Worm (Caenorhabditis elegans) whole organism, midembryonic: Measurements from ENCODE around the gene K01D12.9.

Source experiments
- T22C8.4 ChIP-seq: fragments of 200-800 bp; sonication (Bioruptor generic); IDR thresholded peaks from 2 replicates; pipeline ENCODE4 v1.3.6; 2022; ENCODE audit warnings: missing genetic modification characterization, missing compliant biosample characterization
- cog-1 ChIP-seq: sonication (generic microtip); optimal IDR thresholded peaks from 2 replicates; lab custom pipeline; 2016; ENCODE audit warnings: missing genetic modification characterization, missing compliant biosample characterization
- flt-1 ChIP-seq: fragments of 200-800 bp; sonication (Bioruptor generic); IDR thresholded peaks from 2 replicates; pipeline ENCODE4 v1.3.6; 2022; ENCODE audit warnings: missing genetic modification characterization, missing compliant biosample characterization
- klf-2 ChIP-seq: fragments of 200-800 bp; sonication (Bioruptor generic); conservative IDR thresholded peaks from 2 replicates; pipeline ENCODE4 v1.3.6; 2022; ENCODE audit warnings: missing genetic modification reagents, missing genetic modification characterization, missing compliant biosample characterization
- med-1 ChIP-seq: sonication (generic microtip); optimal IDR thresholded peaks from 2 replicates; lab custom pipeline; 2017; ENCODE audit warnings: missing genetic modification characterization, mild to moderate bottlenecking, missing compliant biosample characterization, antibody characterized with exemption, missing genetic modification reagents; ENCODE audit not compliant: insufficient read depth
- ref-1 ChIP-seq: fragments of 200-800 bp; sonication (Bioruptor generic); conservative IDR thresholded peaks from 2 replicates; pipeline ENCODE4 v1.3.6; 2022; ENCODE audit warnings: missing genetic modification reagents, missing genetic modification characterization, missing compliant biosample characterization
- tab-1 ChIP-seq: fragments of 200-800 bp; sonication (Bioruptor generic); IDR thresholded peaks from 2 replicates; pipeline ENCODE4 v1.3.6; 2022; ENCODE audit warnings: missing genetic modification characterization, missing compliant biosample characterization
- ztf-23 ChIP-seq: fragments of 200-800 bp; sonication (Bioruptor generic); IDR thresholded peaks from 2 replicates; pipeline ENCODE4 v1.3.6; 2022; ENCODE audit warnings: missing genetic modification reagents, missing genetic modification characterization, missing compliant biosample characterization
- ztf-29 ChIP-seq: fragments of 200-800 bp; sonication (Bioruptor generic); IDR thresholded peaks from 2 replicates; pipeline ENCODE4 v1.3.6; 2022; ENCODE audit warnings: missing genetic modification reagents, missing genetic modification characterization, missing compliant biosample characterization

Gene K01D12.9

ce11 chrV:12404544-12404943 is at the start of gene K01D12.9:
TSS of gene K01D12.9 (minus strand) at chrV:12404644.
- TF ChIP-seq cog-1, result no peak

ce11 chrV:12450441-12450840 is 46.0 kb upstream of the K01D12.9 start, which contains the start of gene F28C1.1:
TSS of gene F28C1.1 (plus strand) at chrV:12450805.
- no peak for TF ChIP-seq med-1 (GFP tag; lab: Kevin White, UChicago)
- TF ChIP-seq tab-1 (GFP tag; lab: Robert Waterston, UW), result no peak
- no peak for TF ChIP-seq ztf-29 (GFP tag; lab: Robert Waterston, UW)
- no peak for TF ChIP-seq ztf-23 (GFP tag; lab: Robert Waterston, UW)
- no peak for TF ChIP-seq klf-2
- TF ChIP-seq cog-1, result no peak
- no peak for TF ChIP-seq flt-1 (GFP tag; lab: Robert Waterston, UW)
- no peak for TF ChIP-seq ref-1 (GFP tag; lab: Robert Waterston, UW)
- TF ChIP-seq T22C8.4 (GFP tag; lab: Robert Waterston, UW), result no peak

ce11 chrV:12449902-12450301 is 45.5 kb upstream of the K01D12.9 start, which contains the start of gene C54D10.10:
TSS of gene C54D10.10 (minus strand) at chrV:12450002.
- TF ChIP-seq ztf-29 (GFP tag; lab: Robert Waterston, UW), result no peak
- no peak for TF ChIP-seq med-1 (GFP tag; lab: Kevin White, UChicago)
- TF ChIP-seq tab-1 (GFP tag; lab: Robert Waterston, UW), result no peak
- no peak for TF ChIP-seq ref-1 (GFP tag; lab: Robert Waterston, UW)
- TF ChIP-seq flt-1 (GFP tag; lab: Robert Waterston, UW), result no peak

- TF ChIP-seq tab-1 (GFP tag; lab: Robert Waterston, UW), result no peak
- no peak for TF ChIP-seq ztf-23 (GFP tag; lab: Robert Waterston, UW)
- no peak for TF ChIP-seq ztf-29 (GFP tag; lab: Robert Waterston, UW)
- TF ChIP-seq klf-2, result no peak
- TF ChIP-seq flt-1 (GFP tag; lab: Robert Waterston, UW), result no peak
- TF ChIP-seq cog-1, result no peak
- TF ChIP-seq med-1 (GFP tag; lab: Kevin White, UChicago), result no peak
- TF ChIP-seq ref-1 (GFP tag; lab: Robert Waterston, UW), result no peak
- TF ChIP-seq T22C8.4 (GFP tag; lab: Robert Waterston, UW), result no peak
Measured at ce11 chrV:12446895-12447294, 42.5 kb upstream of the K01D12.9 start, which contains the start of the genes pals-38 and C54D10.9. TSS of gene pals-38 (minus strand) at chrV:12446995. TSS of gene C54D10.9 (plus strand) at chrV:12447153.

ce11 chrV:12443754-12444153 is 39.3 kb upstream of the K01D12.9 start, which contains the start of gene pals-39:
TSS of gene pals-39 (minus strand) at chrV:12443854.
- TF ChIP-seq ztf-29 (GFP tag; lab: Robert Waterston, UW) (no peak), ztf-23 (GFP tag; lab: Robert Waterston, UW) (no peak), klf-2 (no peak), med-1 (GFP tag; lab: Kevin White, UChicago) (no peak), tab-1 (GFP tag; lab: Robert Waterston, UW) (no peak), flt-1 (GFP tag; lab: Robert Waterston, UW) (no peak), T22C8.4 (GFP tag; lab: Robert Waterston, UW) (no peak), ref-1 (GFP tag; lab: Robert Waterston, UW) (no peak), cog-1 (no peak)

ce11 chrV:12441420-12441819 is 37.0 kb upstream of the K01D12.9 start, which contains the start of gene pals-37:
TSS of gene pals-37 (minus strand) at chrV:12441520.
- no peak for TF ChIP-seq flt-1 (GFP tag; lab: Robert Waterston, UW)
- TF ChIP-seq ztf-29 (GFP tag; lab: Robert Waterston, UW), result no peak
- no peak for TF ChIP-seq ref-1 (GFP tag; lab: Robert Waterston, UW)
- no peak for TF ChIP-seq med-1 (GFP tag; lab: Kevin White, UChicago)

ce11 chrV:12433717-12434116 is 29.3 kb upstream of the K01D12.9 start, which contains the start of gene srh-25:
TSS of gene srh-25 (minus strand) at chrV:12433817.
- TF ChIP-seq ref-1 (GFP tag; lab: Robert Waterston, UW) (no peak), ztf-29 (GFP tag; lab: Robert Waterston, UW) (no peak), flt-1 (GFP tag; lab: Robert Waterston, UW) (no peak), klf-2 (no peak), T22C8.4 (GFP tag; lab: Robert Waterston, UW) (no peak), med-1 (GFP tag; lab: Kevin White, UChicago) (no peak), ztf-23 (GFP tag; lab: Robert Waterston, UW) (no peak)

- TF ChIP-seq ztf-29 (GFP tag; lab: Robert Waterston, UW) (no peak), cog-1 (no peak)
Measured at ce11 chrV:12433105-12433504, 28.7 kb upstream of the K01D12.9 start.

- TF ChIP-seq ztf-23 (GFP tag; lab: Robert Waterston, UW), result no peak
- no peak for TF ChIP-seq klf-2
Measured at ce11 chrV:12432111-12432510, 27.7 kb upstream of the K01D12.9 start, which contains the start of gene C54D10.13. TSS of gene C54D10.13 (minus strand) at chrV:12432289.

ce11 chrV:12429039-12429438 is 24.6 kb upstream of the K01D12.9 start, which contains the start of gene C54D10.5:
TSS of gene C54D10.5 (plus strand) at chrV:12429339.
- no peak for TF ChIP-seq ztf-29 (GFP tag; lab: Robert Waterston, UW)
- TF ChIP-seq tab-1 (GFP tag; lab: Robert Waterston, UW), result no peak
- no peak for TF ChIP-seq cog-1
- TF ChIP-seq ztf-23 (GFP tag; lab: Robert Waterston, UW), result no peak

ce11 chrV:12427826-12428225 is 23.4 kb upstream of the K01D12.9 start:
- TF ChIP-seq klf-2 (no peak), med-1 (GFP tag; lab: Kevin White, UChicago) (no peak), ztf-29 (GFP tag; lab: Robert Waterston, UW) (no peak), T22C8.4 (GFP tag; lab: Robert Waterston, UW) (no peak), cog-1 (no peak), tab-1 (GFP tag; lab: Robert Waterston, UW) (no peak), ref-1 (GFP tag; lab: Robert Waterston, UW) (no peak), ztf-23 (GFP tag; lab: Robert Waterston, UW) (no peak), flt-1 (GFP tag; lab: Robert Waterston, UW) (no peak)
